Worm (Caenorhabditis elegans) whole organism, young adult: ENCODE results near the gene zak-1.
A peak's percentile ranks its signal among the peaks of the same experiment; 100 is the strongest.

Experiments used
- D2030.7 ChIP-seq: fragments of 200-800 bp; sonication (Bioruptor generic); IDR thresholded peaks from 2 replicates; pipeline ENCODE4 v1.3.6; 2022; ENCODE audit warnings: missing genetic modification reagents, missing genetic modification characterization, missing compliant biosample characterization
- F23B12.7 ChIP-seq: sonication (generic microtip); optimal IDR thresholded peaks from 2 replicates; lab custom pipeline; 2017; ENCODE audit warnings: missing genetic modification characterization, mild to moderate bottlenecking, missing compliant biosample characterization, antibody characterized with exemption, moderate library complexity; ENCODE audit not compliant: insufficient read depth
- F33H1.4 ChIP-seq: fragments of 200-800 bp; sonication (Bioruptor generic); IDR thresholded peaks from 2 replicates; pipeline ENCODE4 v1.3.6; 2022; ENCODE audit warnings: missing genetic modification reagents, missing genetic modification characterization, missing compliant biosample characterization
- F39B2.1 ChIP-seq: fragments of 200-800 bp; sonication (Bioruptor generic); IDR thresholded peaks from 2 replicates; pipeline ENCODE4 v1.3.6; 2022; ENCODE audit warnings: missing genetic modification reagents, missing genetic modification characterization, missing compliant biosample characterization
- F55B11.4 ChIP-seq: sonication (generic microtip); optimal IDR thresholded peaks from 2 replicates; lab custom pipeline; 2016; ENCODE audit warnings: missing compliant biosample characterization, missing genetic modification characterization, borderline replicate concordance; ENCODE audit not compliant: insufficient read depth
- K12H6.12 ChIP-seq: fragments of 200-800 bp; sonication (Bioruptor generic); optimal IDR thresholded peaks from 2 replicates; lab custom pipeline; 2018; ENCODE audit warnings: mild to moderate bottlenecking, missing genetic modification characterization, missing compliant biosample characterization
- Y53F4B.3 ChIP-seq: fragments of 200-800 bp; sonication (Bioruptor generic); IDR thresholded peaks from 2 replicates; pipeline ENCODE4 v1.3.6; 2022; ENCODE audit warnings: missing genetic modification reagents, missing genetic modification characterization, missing compliant biosample characterization
- Y53G8AR.9 ChIP-seq: fragments of 200-800 bp; sonication (Bioruptor generic); conservative IDR thresholded peaks from 2 replicates; pipeline ENCODE4 v1.3.6; 2022; ENCODE audit warnings: missing genetic modification reagents, missing genetic modification characterization, missing compliant biosample characterization
- ZK185.1 ChIP-seq: sonication (generic microtip); optimal IDR thresholded peaks from 2 replicates; lab custom pipeline; 2016; ENCODE audit warnings: mild to moderate bottlenecking, missing genetic modification characterization, missing compliant biosample characterization; ENCODE audit not compliant: poor library complexity, severe bottlenecking
- ama-1 ChIP-seq, 3 experiments: fragments of 150-350 bp in 1 of 3; sonication (generic microtip) in 2 of 3; optimal IDR thresholded peaks; 2 replicates each; lab custom pipeline; 2014 to 2018; ENCODE audit warnings: missing biosample characterization in 2 of 3, missing genetic modification characterization in 2 of 3, missing genetic modification reagents in 2 of 3
- atf-7 ChIP-seq: sonication (generic microtip); optimal IDR thresholded peaks from 2 replicates; lab custom pipeline; 2017; ENCODE audit warnings: mild to moderate bottlenecking, missing genetic modification characterization, missing compliant biosample characterization
- attf-5 ChIP-seq: fragments of 200-800 bp; sonication (Bioruptor generic); optimal IDR thresholded peaks from 2 replicates; lab custom pipeline; 2018; ENCODE audit warnings: mild to moderate bottlenecking, missing genetic modification characterization, missing compliant biosample characterization
- bed-1 ChIP-seq: fragments of 200-800 bp; sonication (Bioruptor generic); IDR thresholded peaks from 2 replicates; pipeline ENCODE4 v1.3.6; 2022; ENCODE audit warnings: missing genetic modification reagents, missing genetic modification characterization, missing compliant biosample characterization
- ccch-3 ChIP-seq: fragments of 200-800 bp; sonication (Bioruptor generic); optimal IDR thresholded peaks from 2 replicates; lab custom pipeline; 2018; ENCODE audit warnings: mild to moderate bottlenecking, missing genetic modification characterization, missing compliant biosample characterization
- dox-1 ChIP-seq: fragments of 200-800 bp; sonication (Bioruptor generic); IDR thresholded peaks from 2 replicates; pipeline ENCODE4 v1.3.6; 2022; ENCODE audit warnings: missing genetic modification reagents, missing genetic modification characterization, missing compliant biosample characterization
- dpff-1 ChIP-seq: sonication (generic microtip); optimal IDR thresholded peaks from 2 replicates; lab custom pipeline; 2017; ENCODE audit warnings: mild to moderate bottlenecking, missing genetic modification characterization, missing compliant biosample characterization
- dpl-1 ChIP-seq: fragments of 150-350 bp; optimal IDR thresholded peaks from 2 replicates; lab custom pipeline; 2014; ENCODE audit warnings: missing biosample characterization, missing genetic modification reagents, missing genetic modification characterization
- efl-1 ChIP-seq: fragments of 150-350 bp; optimal IDR thresholded peaks from 2 replicates; lab custom pipeline; 2014; ENCODE audit warnings: missing biosample characterization, missing genetic modification reagents, missing genetic modification characterization
- egrh-3 ChIP-seq: fragments of 200-800 bp; sonication (Bioruptor generic); IDR thresholded peaks from 2 replicates; pipeline ENCODE4 v1.3.6; 2022; ENCODE audit warnings: missing genetic modification reagents, missing genetic modification characterization, missing compliant biosample characterization
- fkh-3 ChIP-seq: sonication (generic microtip); optimal IDR thresholded peaks from 2 replicates; lab custom pipeline; 2016; ENCODE audit warnings: mild to moderate bottlenecking, missing genetic modification characterization, missing compliant biosample characterization
- hlh-12 ChIP-seq: sonication (generic microtip); optimal IDR thresholded peaks from 2 replicates; lab custom pipeline; 2016; ENCODE audit warnings: missing genetic modification characterization, missing compliant biosample characterization
- lag-1 ChIP-seq: fragments of 200-800 bp; sonication (Bioruptor generic); IDR thresholded peaks from 2 replicates; pipeline ENCODE4 v1.3.6; 2022; ENCODE audit warnings: missing genetic modification reagents, missing genetic modification characterization, missing compliant biosample characterization
- let-607 ChIP-seq, 2 experiments: fragments of 200-800 bp in 1 of 2; sonication (Bioruptor generic) in 1 of 2; sonication (generic microtip) in 1 of 2; optimal IDR thresholded peaks; 2 replicates each; lab custom pipeline; 2016 to 2018; ENCODE audit warnings: mild to moderate bottlenecking in 2 of 2, missing compliant biosample characterization in 2 of 2, missing genetic modification characterization in 2 of 2, moderate library complexity in 2 of 2, missing genotype in 1 of 2
- lin-40 ChIP-seq: sonication (generic microtip); optimal IDR thresholded peaks from 2 replicates; lab custom pipeline; 2016; ENCODE audit warnings: missing genetic modification characterization, mild to moderate bottlenecking, missing compliant biosample characterization, missing genotype, missing genetic modification reagents
- lin-54 ChIP-seq: fragments of 200-800 bp; sonication (Bioruptor generic); optimal IDR thresholded peaks from 2 replicates; lab custom pipeline; 2018; ENCODE audit warnings: mild to moderate bottlenecking, missing genetic modification characterization, missing compliant biosample characterization
- lsl-1 ChIP-seq: fragments of 200-800 bp; sonication (Bioruptor generic); optimal IDR thresholded peaks from 2 replicates; lab custom pipeline; 2018; ENCODE audit warnings: mild to moderate bottlenecking, missing genetic modification characterization, moderate library complexity, missing compliant biosample characterization
- madf-10 ChIP-seq: sonication (generic microtip); optimal IDR thresholded peaks from 2 replicates; lab custom pipeline; 2016; ENCODE audit warnings: mild to moderate bottlenecking, missing genetic modification characterization, missing compliant biosample characterization
- mcd-1 ChIP-seq: fragments of 200-800 bp; sonication (Bioruptor generic); IDR thresholded peaks from 2 replicates; pipeline ENCODE4 v1.3.6; 2022; ENCODE audit warnings: missing genetic modification reagents, missing genetic modification characterization, missing compliant biosample characterization
- mes-4 ChIP-seq: sonication (generic microtip); optimal IDR thresholded peaks from 2 replicates; lab custom pipeline; 2016; ENCODE audit warnings: missing genotype, missing genetic modification characterization, missing compliant biosample characterization
- nfya-1 ChIP-seq: sonication (generic microtip); optimal IDR thresholded peaks from 2 replicates; lab custom pipeline; 2017; ENCODE audit warnings: antibody characterized with exemption, missing compliant biosample characterization, missing genetic modification characterization, borderline replicate concordance; ENCODE audit not compliant: insufficient read depth
- nfyb-1 ChIP-seq: fragments of 200-800 bp; sonication (Bioruptor generic); IDR thresholded peaks from 2 replicates; pipeline ENCODE4 v1.3.6; 2022; ENCODE audit warnings: missing genetic modification reagents, missing genetic modification characterization, missing compliant biosample characterization
- nhr-179 ChIP-seq: sonication (generic microtip); optimal IDR thresholded peaks from 2 replicates; lab custom pipeline; 2016; ENCODE audit warnings: mild to moderate bottlenecking, missing genetic modification characterization, missing compliant biosample characterization
- nhr-80 ChIP-seq: sonication (generic microtip); optimal IDR thresholded peaks from 2 replicates; lab custom pipeline; 2016; ENCODE audit warnings: missing genetic modification characterization, missing compliant biosample characterization
- pha-4 ChIP-seq: fragments of 150-350 bp; sonication (generic microtip); optimal IDR thresholded peaks from 2 replicates; lab custom pipeline; 2014; ENCODE audit warnings: missing biosample characterization, missing genetic modification reagents, missing genetic modification characterization
- rcor-1 ChIP-seq: fragments of 200-800 bp; sonication (Bioruptor generic); IDR thresholded peaks from 2 replicates; pipeline ENCODE4 v1.3.6; 2022; ENCODE audit warnings: missing genetic modification reagents, missing genetic modification characterization, missing compliant biosample characterization
- rpc-1 ChIP-seq, 2 experiments: fragments of 150-350 bp in 1 of 2; sonication (generic microtip) in 1 of 2; optimal IDR thresholded peaks; 2 replicates each; lab custom pipeline; 2014 to 2018; ENCODE audit warnings: missing biosample characterization in 1 of 2, missing genetic modification characterization in 1 of 2, missing genetic modification reagents in 1 of 2, missing genotype in 1 of 2
- sea-2 ChIP-seq: fragments of 200-800 bp; sonication (Bioruptor generic); IDR thresholded peaks from 2 replicates; pipeline ENCODE4 v1.3.6; 2022; ENCODE audit warnings: missing genetic modification characterization, missing compliant biosample characterization
- snpc-4 ChIP-seq, 5 experiments: fragments of 150-350 bp in 1 of 5; sonication (generic microtip) in 4 of 5; optimal IDR thresholded peaks; 2 replicates each; lab custom pipeline; 2014 to 2018; ENCODE audit warnings: missing genetic modification characterization in 5 of 5, missing biosample characterization in 3 of 5, antibody characterized with exemption in 2 of 5, mild to moderate bottlenecking in 2 of 5, missing compliant biosample characterization in 2 of 5, missing genotype in 2 of 5, moderate library complexity in 2 of 5, missing genetic modification reagents in 1 of 5
- tbp1 ChIP-seq: fragments of 200-800 bp; sonication (Bioruptor generic); optimal IDR thresholded peaks from 2 replicates; lab custom pipeline; 2018; ENCODE audit warnings: mild to moderate bottlenecking, missing genetic modification characterization, missing compliant biosample characterization
- tbx-9 ChIP-seq: sonication (generic microtip); optimal IDR thresholded peaks from 2 replicates; lab custom pipeline; 2016; ENCODE audit warnings: borderline replicate concordance, missing genetic modification characterization, inconsistent platforms, missing compliant biosample characterization
- tlf-1 ChIP-seq: fragments of 200-800 bp; sonication (Bioruptor generic); optimal IDR thresholded peaks from 2 replicates; lab custom pipeline; 2018; ENCODE audit warnings: mild to moderate bottlenecking, missing genetic modification characterization, missing compliant biosample characterization
- ztf-3 ChIP-seq: fragments of 200-800 bp; sonication (Bioruptor generic); optimal IDR thresholded peaks from 2 replicates; lab custom pipeline; 2018; ENCODE audit warnings: mild to moderate bottlenecking, missing genetic modification characterization, missing compliant biosample characterization

Gene zak-1

DNA sequence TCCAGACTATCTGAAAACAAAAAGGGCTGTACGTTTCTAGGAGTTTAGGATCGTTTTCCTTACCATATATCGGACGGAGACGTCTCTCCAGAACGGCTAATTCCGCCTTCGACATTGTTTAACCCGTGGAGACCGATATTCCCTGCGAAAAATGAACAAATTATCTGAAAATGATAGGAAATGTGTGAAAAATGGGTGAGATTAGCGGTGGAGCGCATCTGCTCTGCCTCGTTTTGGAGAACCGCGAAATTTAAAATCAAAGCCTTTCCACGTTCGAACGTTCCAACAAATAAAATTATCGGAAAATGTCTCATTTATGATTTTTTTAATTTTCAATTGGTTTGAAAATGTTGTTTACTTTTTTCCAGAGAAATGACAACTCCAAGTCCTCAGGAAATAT, 12.7 kb upstream of the zak-1 start, which contains the start of the genes cra-1 and kbp-1:
TSS of gene cra-1 (minus strand) at position 193 of the 400 bp plus-strand sequence.
TSS of gene kbp-1 (plus strand) at position 366 of the 400 bp plus-strand sequence.
- TF ChIP-seq egrh-3, result no peak
- TF ChIP-seq pha-4, result no peak
- TF ChIP-seq lsl-1 (GFP tag; lab: Kevin White, UChicago), result peak; percentile 12
- no peak for TF ChIP-seq atf-7 (tag; lab: Kevin White, UChicago)
- peak; percentile 47 for TF ChIP-seq dpl-1 (GFP tag; lab: Kevin White, UChicago)
- no peak for TF ChIP-seq bed-1 (GFP tag; lab: Robert Waterston, UW)
- TF ChIP-seq efl-1, result peak; percentile 74
- no peak for TF ChIP-seq mes-4 (tag; lab: Kevin White, UChicago)
- peak; percentile 37 for TF ChIP-seq F23B12.7 (tag; lab: Kevin White, UChicago)
- TF ChIP-seq F33H1.4 (GFP tag; lab: Robert Waterston, UW), result no peak
- peak; percentile 82 for TF ChIP-seq mcd-1 (GFP tag; lab: Robert Waterston, UW)
- no peak for TF ChIP-seq Y53G8AR.9
- TF ChIP-seq lin-54, result peak; percentile 49

DNA sequence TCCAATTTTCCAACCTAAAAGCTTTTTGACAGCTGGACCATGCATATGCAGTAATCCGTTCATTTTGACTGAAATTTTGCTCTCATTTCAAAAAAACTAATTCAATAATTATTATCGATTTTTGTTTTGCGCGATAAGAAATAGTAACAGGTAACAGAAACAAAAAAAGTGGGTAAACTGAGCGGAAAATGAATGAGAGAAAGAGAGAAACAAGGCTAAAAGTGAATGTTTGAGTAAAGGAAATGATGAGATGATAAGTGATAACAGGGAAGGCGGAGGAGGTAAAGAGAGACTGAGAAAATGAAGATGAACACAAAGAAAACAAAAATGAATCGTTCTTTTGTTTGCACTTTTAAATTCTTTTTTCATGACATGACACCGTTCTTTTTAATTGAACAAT, 7.3 kb upstream of the zak-1 start, which contains the start of gene sma-3:
TSS of gene sma-3 (minus strand) at position 68 of the 400 bp plus-strand sequence.
- no peak for TF ChIP-seq F55B11.4 (tag; lab: Kevin White, UChicago)
- no peak for TF ChIP-seq lag-1 (GFP tag; lab: Robert Waterston, UW)
- no peak for TF ChIP-seq dox-1 (GFP tag; lab: Robert Waterston, UW)
- no peak for TF ChIP-seq sea-2 (GFP tag; lab: Robert Waterston, UW)
- peak; percentile 72 for TF ChIP-seq nhr-80 (tag; lab: Kevin White, UChicago)
- TF ChIP-seq ZK185.1 (tag; lab: Kevin White, UChicago), result no peak
- TF ChIP-seq hlh-12 (tag; lab: Kevin White, UChicago), result no peak

DNA sequence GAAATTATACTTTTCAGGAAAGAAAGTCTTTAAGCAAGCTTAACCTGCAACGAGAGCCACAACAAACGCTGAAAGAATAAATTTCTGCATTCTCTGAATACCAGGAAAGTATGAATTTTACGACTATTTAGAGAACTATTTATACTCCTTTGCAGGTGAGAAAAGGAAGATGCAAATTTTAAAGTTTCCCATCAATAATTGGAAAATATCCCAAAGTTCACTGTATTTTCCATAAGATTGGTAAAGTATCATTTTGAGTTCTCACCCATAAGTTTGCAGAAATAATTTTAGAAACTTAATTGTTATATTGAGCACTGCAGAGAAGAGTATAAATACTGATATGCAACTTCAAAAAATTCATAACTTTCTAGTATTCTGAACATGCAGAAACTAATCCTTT, 2.9 kb upstream of the zak-1 start, which contains the start of gene clec-158:
TSS of gene clec-158 (minus strand) at position 101 of the 400 bp plus-strand sequence.
- TF ChIP-seq snpc-4 (GFP tag; optimal IDR thresholded peaks at IDR 0.05; lab: Kevin White, UChicago) (no peak), snpc-4 (tag; optimal IDR thresholded peaks at IDR 0.05; lab: Kevin White, UChicago) (no peak), ama-1 (optimal IDR thresholded peaks at IDR 0.05; lab: Kevin White, UChicago) (no peak), ama-1 (GFP tag; optimal IDR thresholded peaks at IDR 0.05; lab: Kevin White, UChicago) (no peak), nfyb-1 (GFP tag; lab: Robert Waterston, UW) (no peak), fkh-3 (tag; lab: Kevin White, UChicago) (no peak), F39B2.1 (GFP tag; lab: Robert Waterston, UW) (no peak), rcor-1 (no peak), dpff-1 (tag; lab: Kevin White, UChicago) (no peak)
- TF ChIP-seq, all 124 proteins: peak for 0

DNA sequence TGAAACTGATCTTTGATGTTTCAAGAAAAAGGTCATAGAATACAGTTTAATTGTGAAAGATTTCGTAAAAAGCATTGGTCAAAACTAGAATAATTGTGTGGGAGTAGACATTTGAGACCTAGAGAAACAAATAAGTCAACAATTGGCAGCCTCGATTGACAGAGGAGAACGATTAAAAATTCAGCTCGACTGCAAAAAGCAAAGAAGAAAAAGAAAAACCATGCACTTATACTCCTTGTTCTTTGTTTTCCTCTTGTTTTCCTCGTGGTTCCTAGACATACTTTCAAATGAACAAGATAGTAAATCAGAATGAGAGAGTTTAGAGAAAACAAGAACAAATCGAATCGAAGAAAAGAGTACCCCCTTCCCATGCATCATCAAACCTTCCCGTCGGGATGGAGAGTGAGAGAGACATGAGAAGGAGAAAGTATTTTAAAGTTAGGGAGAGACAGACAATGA, 810 bp upstream of the zak-1 start:
- no peak for TF ChIP-seq ccch-3 (GFP tag; lab: Kevin White, UChicago)
- no peak for TF ChIP-seq K12H6.12 (tag; lab: Kevin White, UChicago)
- TF ChIP-seq attf-5, result peak; percentile 64
- no peak for TF ChIP-seq nfya-1 (tag; lab: Kevin White, UChicago)
- no peak for TF ChIP-seq tbx-9 (tag; lab: Kevin White, UChicago)
- TF ChIP-seq rpc-1 (optimal IDR thresholded peaks at IDR 0.05; lab: Kevin White, UChicago), result no peak
- TF ChIP-seq rpc-1 (tag; optimal IDR thresholded peaks at IDR 0.05; lab: Kevin White, UChicago), result no peak
- no peak for TF ChIP-seq madf-10 (tag; lab: Kevin White, UChicago)
- TF ChIP-seq tlf-1 (GFP tag; lab: Kevin White, UChicago), result no peak
- no peak for TF ChIP-seq snpc-4 (GFP tag; optimal IDR thresholded peaks at IDR 0.05; lab: Kevin White, UChicago)
- TF ChIP-seq snpc-4 (tag; optimal IDR thresholded peaks at IDR 0.05; lab: Kevin White, UChicago), result no peak
- no peak for TF ChIP-seq Y53F4B.3
- no peak for TF ChIP-seq sea-2 (GFP tag; lab: Robert Waterston, UW)
- no peak for TF ChIP-seq nhr-179
- no peak for TF ChIP-seq ztf-3 (GFP tag; lab: Kevin White, UChicago)
- TF ChIP-seq let-607 (tag; optimal IDR thresholded peaks at IDR 0.05; lab: Kevin White, UChicago), result no peak
- TF ChIP-seq lag-1 (GFP tag; lab: Robert Waterston, UW), result no peak
- peak; percentile 25 for TF ChIP-seq lin-40 (tag; lab: Kevin White, UChicago)
- TF ChIP-seq D2030.7 (GFP tag; lab: Robert Waterston, UW), result no peak
- TF ChIP-seq nhr-80 (tag; lab: Kevin White, UChicago), result peak; percentile 94
- TF ChIP-seq tbp1 (GFP tag; lab: Kevin White, UChicago), result no peak
